Fruit fly (Drosophila melanogaster) whole organism, prepupa: ENCODE measurements around the gene SWIP.
A peak's percentile ranks its signal among the peaks of the same experiment; 100 is the strongest.

Experiments used
- CG10669 ChIP-seq: fragments of 200-800 bp; sonication (Bioruptor generic); optimal IDR thresholded peaks from 3 replicates; lab custom pipeline; 2018; ENCODE audit warnings: missing biosample characterization, mild to moderate bottlenecking, missing genetic modification characterization, moderate library complexity
- CG11294 ChIP-seq: fragments of 200-800 bp; sonication (Bioruptor generic); IDR thresholded peaks from 2 replicates; pipeline ENCODE4 v1.3.6; 2022; ENCODE audit warnings: missing biosample characterization, missing genetic modification characterization
- CG11762 ChIP-seq: fragments of 200-800 bp; sonication (Bioruptor generic); optimal IDR thresholded peaks from 3 replicates; lab custom pipeline; 2016; ENCODE audit warnings: missing biosample characterization, missing genetic modification characterization; ENCODE audit not compliant: insufficient read depth
- CG15336 ChIP-seq: fragments of 200-800 bp; sonication (Bioruptor generic); IDR thresholded peaks from 2 replicates; pipeline ENCODE4 v1.3.6; 2022; ENCODE audit warnings: missing biosample characterization, missing genetic modification characterization
- CG1621 ChIP-seq: fragments of 200-800 bp; sonication (Bioruptor generic); optimal IDR thresholded peaks from 3 replicates; lab custom pipeline; 2018; ENCODE audit warnings: missing biosample characterization, mild to moderate bottlenecking, missing genetic modification characterization
- CG16779 ChIP-seq: fragments of 200-800 bp; sonication (Bioruptor generic); optimal IDR thresholded peaks from 3 replicates; lab custom pipeline; 2017; ENCODE audit warnings: missing biosample characterization, mild to moderate bottlenecking, missing genetic modification characterization
- CG31627 ChIP-seq: fragments of 200-800 bp; sonication (Bioruptor generic); optimal IDR thresholded peaks from 3 replicates; lab custom pipeline; 2016; ENCODE audit warnings: missing biosample characterization, missing genetic modification characterization
- CG34406 ChIP-seq: fragments of 200-800 bp; sonication (Bioruptor generic); optimal IDR thresholded peaks from 3 replicates; lab custom pipeline; 2016; ENCODE audit warnings: missing biosample characterization, missing genetic modification characterization
- CG4318 ChIP-seq: fragments of 200-800 bp; sonication (Bioruptor generic); optimal IDR thresholded peaks from 3 replicates; lab custom pipeline; 2017; ENCODE audit warnings: missing biosample characterization, mild to moderate bottlenecking, missing genetic modification characterization
- CG6163 ChIP-seq: fragments of 200-800 bp; sonication (Bioruptor generic); IDR thresholded peaks from 3 replicates; pipeline ENCODE4 v1.3.6; 2022; ENCODE audit warnings: missing biosample characterization, missing genetic modification characterization
- CG6276 ChIP-seq: fragments of 200-800 bp; sonication (Bioruptor generic); optimal IDR thresholded peaks from 2 replicates; lab custom pipeline; 2017; ENCODE audit warnings: missing biosample characterization, mild to moderate bottlenecking, missing genetic modification characterization
- CG6792 ChIP-seq: fragments of 200-800 bp; sonication (Bioruptor generic); optimal IDR thresholded peaks from 3 replicates; lab custom pipeline; 2016; ENCODE audit warnings: missing biosample characterization, missing genetic modification characterization
- CG6808 ChIP-seq: fragments of 200-800 bp; sonication (Bioruptor generic); optimal IDR thresholded peaks from 3 replicates; lab custom pipeline; 2017; ENCODE audit warnings: missing biosample characterization, missing genetic modification characterization, mild to moderate bottlenecking, moderate library complexity, missing genetic modification reagents
- CG6854 ChIP-seq: fragments of 200-800 bp; sonication (Bioruptor generic); optimal IDR thresholded peaks from 2 replicates; lab custom pipeline; 2017; ENCODE audit warnings: missing biosample characterization, mild to moderate bottlenecking, missing genetic modification characterization
- CG7368 ChIP-seq: fragments of 200-800 bp; sonication (Bioruptor generic); optimal IDR thresholded peaks from 3 replicates; lab custom pipeline; 2016; ENCODE audit warnings: missing biosample characterization, missing genetic modification characterization
- CG8119 ChIP-seq: fragments of 200-800 bp; sonication (Bioruptor generic); IDR thresholded peaks from 3 replicates; pipeline ENCODE4 v1.3.6; 2022; ENCODE audit warnings: missing biosample characterization, missing genetic modification characterization
- CG8319 ChIP-seq: fragments of 200-800 bp; sonication (Bioruptor generic); optimal IDR thresholded peaks from 3 replicates; lab custom pipeline; 2016; ENCODE audit warnings: missing biosample characterization, missing genetic modification characterization
- CG8632 ChIP-seq: fragments of 200-800 bp; sonication (Bioruptor generic); optimal IDR thresholded peaks from 3 replicates; lab custom pipeline; 2016; ENCODE audit warnings: missing biosample characterization, missing genetic modification characterization
- CG9139 ChIP-seq: fragments of 200-800 bp; sonication (Bioruptor generic); optimal IDR thresholded peaks from 3 replicates; lab custom pipeline; 2017; ENCODE audit warnings: missing biosample characterization, mild to moderate bottlenecking, missing genetic modification characterization
- Eip78C ChIP-seq: fragments of 200-800 bp; sonication (Bioruptor generic); peaks from one replicate; lab custom pipeline; 2016; ENCODE audit warnings: missing biosample characterization, missing genetic modification characterization
- Eip93F ChIP-seq: fragments of 200-800 bp; sonication (Bioruptor generic); optimal IDR thresholded peaks from 2 replicates; lab custom pipeline; 2016; ENCODE audit warnings: missing biosample characterization, mild to moderate bottlenecking, missing genetic modification characterization
- Ets96B ChIP-seq: fragments of 200-800 bp; optimal IDR thresholded peaks from 2 replicates; lab custom pipeline; 2019; ENCODE audit warnings: missing biosample characterization, mild to moderate bottlenecking, missing genetic modification characterization, moderate library complexity
- Gug ChIP-seq: fragments of 200-800 bp; sonication (Bioruptor generic); IDR thresholded peaks from 2 replicates; pipeline ENCODE4 v1.3.6; 2022; ENCODE audit warnings: missing biosample characterization, missing genetic modification characterization
- Hr38 ChIP-seq: sonication (Bioruptor generic); optimal IDR thresholded peaks from 2 replicates; lab custom pipeline; 2016; ENCODE audit warnings: missing biosample characterization, missing genetic modification characterization
- Hr39 ChIP-seq: fragments of 200-800 bp; sonication (Bioruptor generic); optimal IDR thresholded peaks from 2 replicates; lab custom pipeline; 2016; ENCODE audit warnings: missing biosample characterization, missing genetic modification characterization
- Hr4 ChIP-seq: fragments of 200-800 bp; sonication (Bioruptor generic); optimal IDR thresholded peaks from 3 replicates; lab custom pipeline; 2016; ENCODE audit warnings: missing biosample characterization, missing genetic modification characterization
- Lpt ChIP-seq: fragments of 200-800 bp; sonication (Bioruptor generic); optimal IDR thresholded peaks from 3 replicates; lab custom pipeline; 2016; ENCODE audit warnings: missing biosample characterization, missing genetic modification characterization
- Smox ChIP-seq: fragments of 200-800 bp; sonication (Bioruptor generic); optimal IDR thresholded peaks from 3 replicates; lab custom pipeline; 2016; ENCODE audit warnings: missing biosample characterization, missing genetic modification characterization
- Sox102F ChIP-seq: fragments of 200-800 bp; sonication (Bioruptor generic); optimal IDR thresholded peaks from 2 replicates; lab custom pipeline; 2016; ENCODE audit warnings: missing biosample characterization, mild to moderate bottlenecking, missing genetic modification characterization
- Sox14 ChIP-seq: fragments of 200-800 bp; sonication (Bioruptor generic); optimal IDR thresholded peaks from 3 replicates; lab custom pipeline; 2016; ENCODE audit warnings: missing biosample characterization, missing genetic modification characterization
- achi ChIP-seq: fragments of 200-800 bp; sonication (Bioruptor generic); optimal IDR thresholded peaks from 3 replicates; lab custom pipeline; 2016; ENCODE audit warnings: missing biosample characterization, missing genetic modification characterization
- acj6 ChIP-seq: fragments of 200-800 bp; sonication (Bioruptor generic); optimal IDR thresholded peaks from 3 replicates; lab custom pipeline; 2016; ENCODE audit warnings: missing biosample characterization, missing genetic modification characterization
- dac ChIP-seq: fragments of 200-800 bp; sonication (Bioruptor generic); optimal IDR thresholded peaks from 2 replicates; lab custom pipeline; 2017; ENCODE audit warnings: missing biosample characterization, mild to moderate bottlenecking, missing genetic modification characterization
- dsx ChIP-seq: fragments of 200-800 bp; optimal IDR thresholded peaks from 3 replicates; lab custom pipeline; 2019; ENCODE audit warnings: missing biosample characterization, mild to moderate bottlenecking, missing genetic modification characterization, moderate library complexity; ENCODE audit not compliant: poor library complexity, severe bottlenecking
- eg ChIP-seq: fragments of 200-800 bp; sonication (Bioruptor generic); IDR thresholded peaks from 3 replicates; pipeline ENCODE4 v1.3.6; 2022; ENCODE audit warnings: missing biosample characterization, missing genetic modification characterization
- esn ChIP-seq: fragments of 200-800 bp; sonication (Bioruptor generic); optimal IDR thresholded peaks from 2 replicates; lab custom pipeline; 2016; ENCODE audit warnings: missing biosample characterization, mild to moderate bottlenecking, missing genetic modification characterization, moderate library complexity
- fd59A ChIP-seq: fragments of 200-800 bp; sonication (Bioruptor generic); optimal IDR thresholded peaks from 2 replicates; lab custom pipeline; 2017; ENCODE audit warnings: missing biosample characterization, mild to moderate bottlenecking, missing genetic modification characterization, missing genetic modification reagents
- fd85E ChIP-seq: fragments of 200-800 bp; sonication (Bioruptor generic); optimal IDR thresholded peaks from 3 replicates; lab custom pipeline; 2016; ENCODE audit warnings: missing biosample characterization, missing genetic modification characterization
- fkh ChIP-seq: fragments of 200-800 bp; sonication (Bioruptor generic); optimal IDR thresholded peaks from 3 replicates; lab custom pipeline; 2017; ENCODE audit warnings: missing biosample characterization, mild to moderate bottlenecking, missing genetic modification characterization, moderate library complexity
- lz ChIP-seq: fragments of 200-800 bp; sonication (Bioruptor generic); optimal IDR thresholded peaks from 3 replicates; lab custom pipeline; 2016; ENCODE audit warnings: missing biosample characterization, missing genetic modification characterization
- net ChIP-seq: fragments of 200-800 bp; sonication (Bioruptor generic); optimal IDR thresholded peaks from 3 replicates; lab custom pipeline; 2016; ENCODE audit warnings: missing biosample characterization, missing genetic modification characterization
- pdm3 ChIP-seq: fragments of 200-800 bp; sonication (Bioruptor generic); optimal IDR thresholded peaks from 3 replicates; lab custom pipeline; 2016; ENCODE audit warnings: missing biosample characterization, missing genetic modification characterization
- salr ChIP-seq, 2 experiments: fragments of 200-800 bp; sonication (Bioruptor generic); optimal IDR thresholded peaks; 3 replicates each; lab custom pipeline; 2016 to 2018; ENCODE audit warnings: missing biosample characterization in 2 of 2, missing genetic modification characterization in 2 of 2, mild to moderate bottlenecking in 1 of 2
- spab ChIP-seq: fragments of 200-800 bp; sonication (Bioruptor generic); optimal IDR thresholded peaks from 2 replicates; lab custom pipeline; 2017; ENCODE audit warnings: missing biosample characterization, mild to moderate bottlenecking, missing genetic modification characterization, missing genetic modification reagents
- topi ChIP-seq: fragments of 200-800 bp; sonication (Bioruptor generic); optimal IDR thresholded peaks from 3 replicates; lab custom pipeline; 2016; ENCODE audit warnings: missing biosample characterization, missing genetic modification characterization

Gene SWIP

dm6 chrX:16277878-16278506 is 35.5 kb upstream of the SWIP start, which contains the start of gene eas:
Gene eas, plus strand, starts transcription at chrX:16278328.
- TF ChIP-seq esn (GFP tag; lab: Kevin White, UChicago) (peak; percentile 31), achi (GFP tag; lab: Kevin White, UChicago) (no peak), Sox14 (GFP tag; lab: Kevin White, UChicago) (no peak), CG10669 (GFP tag; lab: Kevin White, UChicago) (no peak), CG4318 (GFP tag; lab: Kevin White, UChicago) (no peak), acj6 (GFP tag; lab: Kevin White, UChicago) (peak; percentile 27), Ets96B (tag; lab: Kevin White, UChicago) (no peak), Sox102F (GFP tag; lab: Kevin White, UChicago) (no peak), eg (GFP tag; lab: Robert Waterston, UW) (no peak), salr (GFP tag; optimal IDR thresholded peaks at IDR 0.05; lab: Kevin White, UChicago) (peak in 1 of 2 experiments; percentile 7), dac (no peak), Eip78C (peak; percentile 55), Eip93F (GFP tag; lab: Kevin White, UChicago) (no peak), CG15336 (no peak), topi (GFP tag; lab: Kevin White, UChicago) (no peak), dsx (no peak), CG6163 (GFP tag; lab: Robert Waterston, UW) (0 out of 3 replicates have a peak, but pooled peaks have one; percentile 7), CG8632 (no peak), Hr39 (GFP tag; lab: Kevin White, UChicago) (peak; percentile 36), CG11762 (GFP tag; lab: Kevin White, UChicago) (no peak), net (GFP tag; lab: Kevin White, UChicago) (no peak), fd59A (GFP tag; lab: Kevin White, UChicago) (no peak), fkh (GFP tag; lab: Kevin White, UChicago) (no peak), spab (no peak), Smox (no peak), CG11294 (no peak), Hr4 (GFP tag; lab: Kevin White, UChicago) (no peak), CG6792 (no peak), pdm3 (GFP tag; lab: Kevin White, UChicago) (no peak), CG8119 (GFP tag; lab: Robert Waterston, UW) (no peak), CG6276 (GFP tag; lab: Kevin White, UChicago) (no peak), lz (GFP tag; lab: Kevin White, UChicago) (peak; percentile 16), fd85E (GFP tag; lab: Kevin White, UChicago) (no peak), CG6808 (GFP tag; lab: Kevin White, UChicago) (no peak), Hr38 (GFP tag; lab: Kevin White, UChicago) (no peak), Lpt (no peak), CG6854 (GFP tag; lab: Kevin White, UChicago) (no peak), CG9139 (no peak), Gug (GFP tag; lab: Robert Waterston, UW) (no peak), CG16779 (tag; lab: Kevin White, UChicago) (no peak), CG8319 (GFP tag; lab: Kevin White, UChicago) (no peak), CG7368 (GFP tag; lab: Kevin White, UChicago) (no peak), CG31627 (GFP tag; lab: Kevin White, UChicago) (peak; percentile 16), CG34406 (GFP tag; lab: Kevin White, UChicago) (no peak), CG1621 (tag; lab: Kevin White, UChicago) (no peak)
